Fruit fly (Drosophila melanogaster) whole organism, embryonic: Measurements from ENCODE around the gene ct.

Source experiments
- ATbp ChIP-seq: fragments of 200-800 bp; sonication (Bioruptor generic); optimal IDR thresholded peaks from 2 replicates; lab custom pipeline; 2017; ENCODE audit warnings: missing biosample characterization, mild to moderate bottlenecking, missing genetic modification characterization, missing genetic modification reagents
- Asciz ChIP-seq: fragments of 200-800 bp; sonication (Bioruptor generic); optimal IDR thresholded peaks from 2 replicates; lab custom pipeline; 2017; ENCODE audit warnings: missing biosample characterization, mild to moderate bottlenecking, missing genetic modification characterization, missing genetic modification reagents
- B-H2 ChIP-seq: fragments of 200-800 bp; sonication (Bioruptor generic); optimal IDR thresholded peaks from 2 replicates; lab custom pipeline; 2018; ENCODE audit warnings: missing biosample characterization, mild to moderate bottlenecking, missing genetic modification characterization
- C15 ChIP-seq: fragments of 200-800 bp; sonication (Bioruptor generic); IDR thresholded peaks from 3 replicates; pipeline ENCODE4 v1.3.6; 2022; ENCODE audit warnings: missing biosample characterization, missing genetic modification characterization
- CG10565 ChIP-seq: fragments of 200-800 bp; sonication (Bioruptor generic); optimal IDR thresholded peaks from 3 replicates; lab custom pipeline; 2016; ENCODE audit warnings: missing biosample characterization, mild to moderate bottlenecking, missing genetic modification characterization
- CG11504 ChIP-seq: fragments of 200-800 bp; sonication (Bioruptor generic); optimal IDR thresholded peaks from 3 replicates; lab custom pipeline; 2019; ENCODE audit warnings: missing biosample characterization, mild to moderate bottlenecking, missing genetic modification characterization, moderate library complexity
- CG11696 ChIP-seq: fragments of 200-800 bp; sonication (Bioruptor generic); IDR thresholded peaks from 2 replicates; pipeline ENCODE4 v1.3.6; 2022; ENCODE audit warnings: missing biosample characterization, missing genetic modification characterization
- CG13624 ChIP-seq: fragments of 200-800 bp; sonication (Bioruptor generic); optimal IDR thresholded peaks from 2 replicates; lab custom pipeline; 2016; ENCODE audit warnings: missing biosample characterization, missing genetic modification characterization
- CG14014 ChIP-seq: fragments of 200-800 bp; sonication (Bioruptor generic); IDR thresholded peaks from 2 replicates; pipeline ENCODE4 v1.3.6; 2022; ENCODE audit warnings: missing biosample characterization, missing genetic modification characterization
- CG16779 ChIP-seq: fragments of 200-800 bp; sonication (Bioruptor generic); IDR thresholded peaks from 2 replicates; pipeline ENCODE4 v1.3.6; 2022; ENCODE audit warnings: missing biosample characterization, missing genetic modification characterization
- CG17328 ChIP-seq: fragments of 200-800 bp; sonication (Bioruptor generic); IDR thresholded peaks from 2 replicates; pipeline ENCODE4 v1.3.6; 2022; ENCODE audit warnings: missing biosample characterization, missing genetic modification characterization
- CG17829 ChIP-seq: fragments of 200-800 bp; optimal IDR thresholded peaks from 2 replicates; lab custom pipeline; 2019; ENCODE audit warnings: missing biosample characterization, mild to moderate bottlenecking, missing genetic modification characterization, moderate library complexity
- CG30403 ChIP-seq: fragments of 200-800 bp; sonication (Bioruptor generic); optimal IDR thresholded peaks from 3 replicates; lab custom pipeline; 2016; ENCODE audit warnings: missing biosample characterization, missing genetic modification characterization
- CG32532 ChIP-seq: fragments of 200-800 bp; sonication (Bioruptor generic); IDR thresholded peaks from 2 replicates; pipeline ENCODE4 v1.3.6; 2022; ENCODE audit warnings: missing biosample characterization, missing genetic modification characterization
- CG3407 ChIP-seq: fragments of 200-800 bp; sonication (Bioruptor generic); optimal IDR thresholded peaks from 2 replicates; lab custom pipeline; 2018; ENCODE audit warnings: missing biosample characterization, mild to moderate bottlenecking, missing genetic modification characterization
- CG4424 ChIP-seq: fragments of 200-800 bp; sonication (Bioruptor generic); optimal IDR thresholded peaks from 3 replicates; lab custom pipeline; 2016; ENCODE audit warnings: missing biosample characterization, missing genetic modification characterization
- CG5180 ChIP-seq: fragments of 200-800 bp; sonication (Bioruptor generic); optimal IDR thresholded peaks from 3 replicates; lab custom pipeline; 2017; ENCODE audit warnings: missing biosample characterization, missing genetic modification characterization, mild to moderate bottlenecking, moderate library complexity, missing genetic modification reagents
- CG9437 ChIP-seq: fragments of 200-800 bp; sonication (Bioruptor generic); optimal IDR thresholded peaks from 2 replicates; lab custom pipeline; 2018; ENCODE audit warnings: missing biosample characterization, mild to moderate bottlenecking, missing genetic modification characterization
- CHES-1-like ChIP-seq: fragments of 200-800 bp; sonication (Bioruptor generic); optimal IDR thresholded peaks from 2 replicates; lab custom pipeline; 2016; ENCODE audit warnings: missing biosample characterization, missing genetic modification characterization
- D ChIP-seq, 2 experiments: fragments of 200-800 bp in 1 of 2; fragments of >200 bp in 1 of 2; sonication (Bioruptor generic) in 1 of 2; optimal IDR thresholded peaks; 2 replicates in 1 of 2; 3 replicates in 1 of 2; lab custom pipeline; 2017; ENCODE audit warnings: mild to moderate bottlenecking in 1 of 2, missing biosample characterization in 1 of 2, missing genetic modification characterization in 1 of 2, missing genetic modification reagents in 1 of 2
- Dad ChIP-seq: fragments of 200-800 bp; sonication (Bioruptor generic); optimal IDR thresholded peaks from 3 replicates; lab custom pipeline; 2016; ENCODE audit warnings: missing biosample characterization, missing genetic modification characterization
- Doc3 ChIP-seq: fragments of 200-800 bp; sonication (Bioruptor generic); IDR thresholded peaks from 3 replicates; pipeline ENCODE4 v1.3.6; 2022; ENCODE audit warnings: missing biosample characterization, missing genetic modification characterization; ENCODE audit not compliant: partially characterized antibody
- Fer1 ChIP-seq: fragments of 200-800 bp; sonication (Bioruptor generic); optimal IDR thresholded peaks from 2 replicates; lab custom pipeline; 2017; ENCODE audit warnings: missing biosample characterization, mild to moderate bottlenecking, missing genetic modification characterization
- Hey ChIP-seq: fragments of 200-800 bp; sonication (Bioruptor generic); optimal IDR thresholded peaks from 3 replicates; lab custom pipeline; 2018; ENCODE audit warnings: missing biosample characterization, mild to moderate bottlenecking, missing genetic modification characterization
- NC2β ChIP-seq: fragments of 200-800 bp; sonication (Bioruptor generic); optimal IDR thresholded peaks from 2 replicates; lab custom pipeline; 2016; ENCODE audit warnings: missing biosample characterization, missing genetic modification characterization
- NK7.1 ChIP-seq: fragments of 200-800 bp; sonication (Bioruptor generic); optimal IDR thresholded peaks from 3 replicates; lab custom pipeline; 2016; ENCODE audit warnings: missing biosample characterization, missing genetic modification characterization
- Optix ChIP-seq: fragments of 200-800 bp; sonication (Bioruptor generic); IDR thresholded peaks from 3 replicates; pipeline ENCODE4 v1.3.6; 2022; ENCODE audit warnings: missing biosample characterization, missing genetic modification characterization
- Pdp1 ChIP-seq, 2 experiments: fragments of 200-800 bp; sonication (Bioruptor generic); optimal IDR thresholded peaks; 3 replicates each; lab custom pipeline; 2016; ENCODE audit warnings: missing biosample characterization in 2 of 2, missing genetic modification characterization in 2 of 2, mild to moderate bottlenecking in 1 of 2, moderate library complexity in 1 of 2
- Rfx ChIP-seq: fragments of 200-800 bp; sonication (Bioruptor generic); IDR thresholded peaks from 2 replicates; pipeline ENCODE4 v1.3.6; 2022; ENCODE audit warnings: missing biosample characterization, missing genetic modification characterization
- Xbp1 ChIP-seq: fragments of 200-800 bp; sonication (Bioruptor generic); optimal IDR thresholded peaks from 3 replicates; lab custom pipeline; 2016; ENCODE audit warnings: missing biosample characterization, mild to moderate bottlenecking, missing genetic modification characterization
- al ChIP-seq: fragments of 200-800 bp; sonication (Bioruptor generic); IDR thresholded peaks from 2 replicates; pipeline ENCODE4 v1.3.6; 2022; ENCODE audit warnings: missing biosample characterization, missing genetic modification characterization
- aop ChIP-seq: fragments of 200-800 bp; sonication (Bioruptor generic); IDR thresholded peaks from 2 replicates; pipeline ENCODE4 v1.3.6; 2022; ENCODE audit warnings: missing biosample characterization, missing genetic modification characterization
- ap ChIP-seq: fragments of 200-800 bp; sonication (Bioruptor generic); IDR thresholded peaks from 2 replicates; pipeline ENCODE4 v1.3.6; 2022; ENCODE audit warnings: missing biosample characterization, missing genetic modification characterization
- ato ChIP-seq: fragments of 200-800 bp; sonication (Bioruptor generic); IDR thresholded peaks from 2 replicates; pipeline ENCODE4 v1.3.6; 2022; ENCODE audit warnings: missing biosample characterization, missing genetic modification characterization; ENCODE audit not compliant: partially characterized antibody
- croc ChIP-seq: fragments of 200-800 bp; sonication (Bioruptor generic); conservative IDR thresholded peaks from 3 replicates; pipeline ENCODE4 v1.3.6; 2022; ENCODE audit warnings: missing biosample characterization, missing genetic modification characterization
- dati ChIP-seq: fragments of 200-800 bp; sonication (Bioruptor generic); IDR thresholded peaks from 2 replicates; pipeline ENCODE4 v1.3.6; 2022; ENCODE audit warnings: missing biosample characterization, missing genetic modification characterization
- grn ChIP-seq: fragments of 200-800 bp; sonication (Bioruptor generic); optimal IDR thresholded peaks from 3 replicates; lab custom pipeline; 2017; ENCODE audit warnings: missing biosample characterization, missing genetic modification characterization
- knrl ChIP-seq: fragments of 200-800 bp; sonication (Bioruptor generic); IDR thresholded peaks from 3 replicates; pipeline ENCODE4 v1.3.6; 2022; ENCODE audit warnings: missing biosample characterization, missing genetic modification characterization; ENCODE audit not compliant: partially characterized antibody
- maf-S ChIP-seq: fragments of 200-800 bp; sonication (Bioruptor generic); optimal IDR thresholded peaks from 2 replicates; lab custom pipeline; 2016; ENCODE audit warnings: missing biosample characterization, missing genetic modification characterization
- nau ChIP-seq: fragments of 200-800 bp; sonication (Bioruptor generic); optimal IDR thresholded peaks from 3 replicates; lab custom pipeline; 2017; ENCODE audit warnings: missing biosample characterization, mild to moderate bottlenecking, missing genetic modification characterization, missing genetic modification reagents
- pros ChIP-seq: fragments of 200-800 bp; sonication (Bioruptor generic); optimal IDR thresholded peaks from 3 replicates; lab custom pipeline; 2019; ENCODE audit warnings: missing biosample characterization, mild to moderate bottlenecking, missing genetic modification characterization, moderate library complexity
- sc ChIP-seq, 3 experiments: fragments of >200 bp in 2 of 3; fragments of 200-800 bp in 1 of 3; sonication (Bioruptor generic) in 1 of 3; optimal IDR thresholded peaks; 2 replicates in 2 of 3; 3 replicates in 1 of 3; lab custom pipeline; 2017; ENCODE audit warnings: mild to moderate bottlenecking in 1 of 3, missing biosample characterization in 1 of 3, missing genetic modification characterization in 1 of 3, missing genetic modification reagents in 1 of 3
- sqz ChIP-seq: fragments of 200-800 bp; sonication (Bioruptor generic); optimal IDR thresholded peaks from 3 replicates; lab custom pipeline; 2018; ENCODE audit warnings: missing biosample characterization, mild to moderate bottlenecking, missing genetic modification characterization
- sr ChIP-seq: fragments of 200-800 bp; sonication (Bioruptor generic); IDR thresholded peaks from 3 replicates; pipeline ENCODE4 v1.3.6; 2022; ENCODE audit warnings: missing biosample characterization, missing genetic modification characterization
- ssp ChIP-seq: fragments of 200-800 bp; sonication (Bioruptor generic); IDR thresholded peaks from 2 replicates; pipeline ENCODE4 v1.3.6; 2022; ENCODE audit warnings: missing biosample characterization, missing genetic modification characterization
- tap ChIP-seq: fragments of 200-800 bp; optimal IDR thresholded peaks from 3 replicates; lab custom pipeline; 2019; ENCODE audit warnings: missing biosample characterization, mild to moderate bottlenecking, missing genetic modification characterization, moderate library complexity
- unc-4 ChIP-seq: fragments of 200-800 bp; sonication (Bioruptor generic); IDR thresholded peaks from 2 replicates; pipeline ENCODE4 v1.3.6; 2022; ENCODE audit warnings: missing biosample characterization, missing genetic modification characterization; ENCODE audit not compliant: partially characterized antibody
- wdn ChIP-seq: fragments of 200-800 bp; sonication (Bioruptor generic); IDR thresholded peaks from 2 replicates; pipeline ENCODE4 v1.3.6; 2022; ENCODE audit warnings: missing biosample characterization, missing genetic modification characterization
- zfh1 ChIP-seq: fragments of 200-800 bp; sonication (Bioruptor generic); IDR thresholded peaks from 3 replicates; pipeline ENCODE4 v1.3.6; 2022; ENCODE audit warnings: missing biosample characterization, missing genetic modification characterization

The ct gene

DNA sequence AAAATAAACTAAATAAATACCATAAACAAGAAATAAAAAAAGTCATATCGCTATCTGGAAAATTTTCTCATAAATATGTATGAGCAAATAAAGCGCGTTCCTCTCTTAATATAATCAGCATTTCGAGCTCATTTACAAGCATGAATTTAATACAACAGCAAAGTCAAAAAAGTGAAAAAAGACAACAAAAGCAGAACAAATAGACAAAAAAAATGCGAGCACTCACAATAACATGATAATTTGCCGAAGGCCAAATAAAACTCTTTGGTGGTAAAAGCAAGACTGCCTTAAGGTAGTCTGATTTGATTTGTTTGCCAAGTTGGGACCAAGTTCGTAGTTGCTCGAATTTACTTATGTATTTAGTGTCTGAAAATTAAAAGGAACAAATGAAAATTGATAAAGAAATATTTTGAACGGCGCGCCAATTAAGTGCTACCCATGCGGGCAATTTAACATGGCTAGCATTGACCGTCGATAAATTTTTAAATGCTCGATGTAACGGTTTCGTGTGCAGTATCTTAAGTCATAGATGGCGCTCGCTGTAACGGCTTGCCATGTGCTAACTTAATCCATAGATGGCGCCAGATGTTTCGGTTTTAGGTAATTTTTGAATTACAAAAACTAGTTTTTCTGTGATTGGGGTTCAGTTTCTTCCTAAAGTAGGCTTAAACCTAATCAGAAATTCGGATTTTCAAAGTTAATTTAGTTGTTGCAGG is 102.4 kb downstream of the ct start (continued):
- no peak for TF ChIP-seq ssp (GFP tag; lab: Robert Waterston, UW)
- no peak for TF ChIP-seq ATbp (GFP tag; lab: Kevin White, UChicago)
- no peak for TF ChIP-seq aop (GFP tag; lab: Robert Waterston, UW)
- TF ChIP-seq tap (tag; lab: Kevin White, UChicago), result no peak
- TF ChIP-seq NK7.1, result no peak
- peak; percentile 65; the same call in 1 of the 2 replicates for TF ChIP-seq CG32532 (GFP tag; lab: Robert Waterston, UW)
- TF ChIP-seq sc (optimal IDR thresholded peaks at IDR 0.05; lab: Kevin White, UChicago), result no peak
- TF ChIP-seq sc (GFP tag; optimal IDR thresholded peaks at IDR 0.05; lab: Kevin White, UChicago), result no peak
- TF ChIP-seq D (optimal IDR thresholded peaks at IDR 0.05; lab: Kevin White, UChicago), result no peak
- no peak for TF ChIP-seq D (GFP tag; optimal IDR thresholded peaks at IDR 0.05; lab: Kevin White, UChicago)
- no peak for TF ChIP-seq CG16779 (GFP tag; lab: Robert Waterston, UW)
- TF ChIP-seq ap, result no peak
- TF ChIP-seq grn (GFP tag; lab: Kevin White, UChicago), result no peak
- TF ChIP-seq croc (GFP tag; lab: Robert Waterston, UW), result no peak
- TF ChIP-seq nau (GFP tag; lab: Kevin White, UChicago), result no peak
- TF ChIP-seq unc-4 (GFP tag; lab: Robert Waterston, UW), result peak; percentile 49; the same call in 1 of the 2 replicates
- TF ChIP-seq CHES-1-like, result peak; percentile 73
- TF ChIP-seq CG11504 (tag; lab: Kevin White, UChicago), result peak; percentile 38
- peak; percentile 72 for TF ChIP-seq Rfx (GFP tag; lab: Robert Waterston, UW)
- TF ChIP-seq sr (GFP tag; lab: Robert Waterston, UW), result no peak
- TF ChIP-seq CG4424 (GFP tag; lab: Kevin White, UChicago), result no peak
- no peak for TF ChIP-seq C15 (GFP tag; lab: Robert Waterston, UW)
- TF ChIP-seq ato (GFP tag; lab: Robert Waterston, UW), result no peak
- peak; percentile 32; the same call in 1 of the 3 replicates for TF ChIP-seq knrl
- TF ChIP-seq Asciz (GFP tag; lab: Kevin White, UChicago), result no peak
- TF ChIP-seq Doc3 (GFP tag; lab: Robert Waterston, UW), result no peak
- no peak for TF ChIP-seq wdn
- TF ChIP-seq CG17829 (tag; lab: Kevin White, UChicago), result peak; percentile 54
- no peak for TF ChIP-seq Dad (GFP tag; lab: Kevin White, UChicago)
- TF ChIP-seq CG10565, result no peak
- TF ChIP-seq CG9437 (GFP tag; lab: Kevin White, UChicago), result no peak
- TF ChIP-seq CG13624, result peak; percentile 35
- no peak for TF ChIP-seq al (GFP tag; lab: Robert Waterston, UW)
- TF ChIP-seq NC2β (GFP tag; lab: Kevin White, UChicago), result no peak
- TF ChIP-seq CG30403 (GFP tag; lab: Kevin White, UChicago), result peak; percentile 55
- TF ChIP-seq Pdp1 (GFP tag; optimal IDR thresholded peaks at IDR 0.05; lab: Kevin White, UChicago), result peak; percentile 41 to 72
- no peak for TF ChIP-seq Hey
- no peak for TF ChIP-seq Fer1 (GFP tag; lab: Kevin White, UChicago)
- no peak for TF ChIP-seq zfh1 (GFP tag; lab: Robert Waterston, UW)
- TF ChIP-seq dati, result no peak
- no peak for TF ChIP-seq CG14014 (GFP tag; lab: Robert Waterston, UW)
- no peak for TF ChIP-seq CG11696 (GFP tag; lab: Robert Waterston, UW)
- TF ChIP-seq CG17328 (GFP tag; lab: Robert Waterston, UW), result 0 out of 2 replicates have a peak, but pooled peaks have one; percentile 38
- no peak for TF ChIP-seq maf-S
- peak; percentile 7 for TF ChIP-seq CG5180
- TF ChIP-seq sqz (GFP tag; lab: Kevin White, UChicago), result no peak
- TF ChIP-seq pros, result no peak
- peak; percentile 1 for TF ChIP-seq B-H2 (GFP tag; lab: Kevin White, UChicago)
- no peak for TF ChIP-seq Optix (GFP tag; lab: Robert Waterston, UW)
- peak; percentile 71 for TF ChIP-seq Xbp1 (GFP tag; lab: Kevin White, UChicago)
- no peak for TF ChIP-seq CG3407
